Worm (Caenorhabditis elegans) whole organism, L1 larva: ENCODE measurements around the gene ZC155.4.

Experiments
- C16A3.4 ChIP-seq: fragments of 150-350 bp; optimal IDR thresholded peaks from 2 replicates; lab custom pipeline; 2014; ENCODE audit warnings: missing biosample characterization, missing genetic modification characterization
- C34B4.2 ChIP-seq: sonication (generic microtip); optimal IDR thresholded peaks from 2 replicates; lab custom pipeline; 2017; ENCODE audit warnings: mild to moderate bottlenecking, missing genetic modification characterization, missing compliant biosample characterization
- Y116A8C.19 ChIP-seq: sonication (generic microtip); optimal IDR thresholded peaks from 2 replicates; lab custom pipeline; 2016; ENCODE audit warnings: missing compliant biosample characterization, missing genetic modification characterization, borderline replicate concordance
- alr-1 ChIP-seq: fragments of 200-800 bp; sonication (Bioruptor generic); optimal IDR thresholded peaks from 2 replicates; lab custom pipeline; 2018; ENCODE audit warnings: borderline replicate concordance, mild to moderate bottlenecking, missing genetic modification characterization, missing compliant biosample characterization
- aly-2 ChIP-seq: fragments of 150-350 bp; optimal IDR thresholded peaks from 2 replicates; lab custom pipeline; 2014; ENCODE audit warnings: missing biosample characterization, missing genetic modification characterization
- ama-1 ChIP-seq: fragments of 150-350 bp; optimal IDR thresholded peaks from 2 replicates; lab custom pipeline; 2014
- ceh-8 ChIP-seq: fragments of 200-800 bp; sonication (Bioruptor generic); optimal IDR thresholded peaks from 2 replicates; lab custom pipeline; 2018; ENCODE audit warnings: mild to moderate bottlenecking, missing genetic modification characterization, moderate library complexity, missing compliant biosample characterization
- ceh-88 ChIP-seq: fragments of 200-800 bp; sonication (Bioruptor generic); IDR thresholded peaks from 2 replicates; pipeline ENCODE4 v1.3.6; 2022; ENCODE audit warnings: missing genetic modification characterization, missing compliant biosample characterization
- dpl-1 ChIP-seq, 3 experiments: fragments of 150-350 bp in 2 of 3; sonication (generic microtip) in 1 of 3; optimal IDR thresholded peaks; 2 replicates each; lab custom pipeline; 2014 to 2017; ENCODE audit warnings: missing biosample characterization in 3 of 3, missing genetic modification characterization in 3 of 3, missing genetic modification reagents in 3 of 3
- dsc-1 ChIP-seq: sonication (generic microtip); optimal IDR thresholded peaks from 2 replicates; lab custom pipeline; 2016; ENCODE audit warnings: mild to moderate bottlenecking, missing genetic modification characterization, missing compliant biosample characterization
- efl-1 ChIP-seq, 4 experiments: fragments of 150-350 bp; optimal IDR thresholded peaks in 3 of 4; peaks in 1 of 4; 1 replicate in 1 of 4; 2 replicates in 3 of 4; lab custom pipeline; 2014; ENCODE audit warnings: missing biosample characterization in 2 of 4, missing genetic modification characterization in 2 of 4, missing genetic modification reagents in 2 of 4
- egl-27 ChIP-seq, 2 experiments: fragments of 150-350 bp in 1 of 2; sonication (generic microtip); optimal IDR thresholded peaks; 3 replicates each; lab custom pipeline; 2017 to 2018; ENCODE audit warnings: missing biosample characterization in 2 of 2, missing genetic modification characterization in 2 of 2, missing genetic modification reagents in 2 of 2
- elt-2 ChIP-seq: sonication (generic microtip); optimal IDR thresholded peaks from 2 replicates; lab custom pipeline; 2016; ENCODE audit warnings: missing genetic modification characterization, mild to moderate bottlenecking, inconsistent platforms, missing compliant biosample characterization, missing genetic modification reagents
- fos-1 ChIP-seq: fragments of 150-350 bp; optimal IDR thresholded peaks from 2 replicates; lab custom pipeline; 2014; ENCODE audit warnings: missing biosample characterization, missing genetic modification characterization
- grh-1 ChIP-seq: fragments of 200-800 bp; sonication (Bioruptor generic); IDR thresholded peaks from 2 replicates; pipeline ENCODE4 v1.3.6; 2022; ENCODE audit warnings: missing genetic modification reagents, missing genetic modification characterization, missing compliant biosample characterization
- hlh-17 ChIP-seq: fragments of 200-800 bp; sonication (Bioruptor generic); optimal IDR thresholded peaks from 2 replicates; lab custom pipeline; 2018; ENCODE audit warnings: missing genetic modification characterization, mild to moderate bottlenecking, missing compliant biosample characterization, moderate library complexity, borderline replicate concordance
- hlh-4 ChIP-seq: sonication (generic microtip); optimal IDR thresholded peaks from 2 replicates; lab custom pipeline; 2016; ENCODE audit warnings: mild to moderate bottlenecking, missing genetic modification characterization, missing compliant biosample characterization
- hpl-2 ChIP-seq: fragments of 150-350 bp; optimal IDR thresholded peaks from 2 replicates; lab custom pipeline; 2014; ENCODE audit warnings: missing biosample characterization, missing genetic modification reagents, missing genetic modification characterization
- isw-1 ChIP-seq: fragments of 200-800 bp; sonication (Bioruptor generic); IDR thresholded peaks from 2 replicates; pipeline ENCODE4 v1.3.6; 2022; ENCODE audit warnings: missing genetic modification characterization, missing compliant biosample characterization
- jun-1 ChIP-seq: fragments of 150-350 bp; optimal IDR thresholded peaks from 2 replicates; lab custom pipeline; 2014; ENCODE audit warnings: missing biosample characterization, missing genetic modification reagents, missing genetic modification characterization
- lir-3 ChIP-seq: sonication (generic microtip); optimal IDR thresholded peaks from 2 replicates; lab custom pipeline; 2016; ENCODE audit warnings: mild to moderate bottlenecking, missing genetic modification characterization, moderate library complexity, missing compliant biosample characterization; ENCODE audit not compliant: poor library complexity
- lsy-2 ChIP-seq, 2 experiments: fragments of 150-350 bp; optimal IDR thresholded peaks; 2 replicates each; lab custom pipeline; 2014; ENCODE audit warnings: missing biosample characterization in 2 of 2, missing genetic modification characterization in 2 of 2
- mab-9 ChIP-seq: fragments of 200-800 bp; sonication (Bioruptor generic); IDR thresholded peaks from 2 replicates; pipeline ENCODE4 v1.3.6; 2022; ENCODE audit warnings: missing genetic modification reagents, missing genetic modification characterization, missing compliant biosample characterization
- mef-2 ChIP-seq: fragments of 150-350 bp; optimal IDR thresholded peaks from 2 replicates; lab custom pipeline; 2014; ENCODE audit warnings: missing biosample characterization, missing genetic modification characterization
- nhr-19 ChIP-seq: fragments of 200-800 bp; sonication (Bioruptor generic); conservative IDR thresholded peaks from 2 replicates; pipeline ENCODE4 v1.3.6; 2022; ENCODE audit warnings: missing genetic modification characterization, missing compliant biosample characterization
- nhr-20 ChIP-seq: sonication (generic microtip); optimal IDR thresholded peaks from 2 replicates; lab custom pipeline; 2016; ENCODE audit warnings: mild to moderate bottlenecking, missing genetic modification characterization, missing compliant biosample characterization
- nhr-237 ChIP-seq: fragments of 150-350 bp; optimal IDR thresholded peaks from 2 replicates; lab custom pipeline; 2014; ENCODE audit warnings: missing biosample characterization, missing genetic modification characterization
- nhr-47 ChIP-seq: sonication (generic microtip); optimal IDR thresholded peaks from 2 replicates; lab custom pipeline; 2016; ENCODE audit warnings: mild to moderate bottlenecking, missing genetic modification characterization, moderate library complexity, missing compliant biosample characterization
- nhr-71 ChIP-seq: sonication (generic microtip); optimal IDR thresholded peaks from 2 replicates; lab custom pipeline; 2016; ENCODE audit warnings: mild to moderate bottlenecking, missing genetic modification characterization, moderate library complexity, missing compliant biosample characterization
- nhr-76 ChIP-seq: sonication (generic microtip); optimal IDR thresholded peaks from 2 replicates; lab custom pipeline; 2017; ENCODE audit warnings: missing biosample characterization, missing genetic modification characterization
- nhr-85 ChIP-seq: sonication (generic microtip); peaks from one replicate; lab custom pipeline; 2016; ENCODE audit warnings: missing genetic modification characterization, inconsistent platforms, missing compliant biosample characterization
- nhr-90 ChIP-seq: sonication (generic microtip); optimal IDR thresholded peaks from 2 replicates; lab custom pipeline; 2016; ENCODE audit warnings: mild to moderate bottlenecking, missing genetic modification characterization, missing compliant biosample characterization; ENCODE audit not compliant: poor library complexity
- pax-3 ChIP-seq: fragments of 200-800 bp; sonication (Bioruptor generic); optimal IDR thresholded peaks from 2 replicates; lab custom pipeline; 2018; ENCODE audit warnings: mild to moderate bottlenecking, missing genetic modification characterization, moderate library complexity, missing compliant biosample characterization
- rnt-1 ChIP-seq: sonication (generic microtip); optimal IDR thresholded peaks from 2 replicates; lab custom pipeline; 2016; ENCODE audit warnings: mild to moderate bottlenecking, missing genetic modification characterization, moderate library complexity, missing compliant biosample characterization
- skn-1 ChIP-seq: fragments of 150-350 bp; optimal IDR thresholded peaks from 2 replicates; lab custom pipeline; 2014; ENCODE audit warnings: missing biosample characterization, missing genetic modification characterization
- sptf-1 ChIP-seq: fragments of 150-350 bp; optimal IDR thresholded peaks from 2 replicates; lab custom pipeline; 2014; ENCODE audit warnings: missing biosample characterization, missing genetic modification characterization
- sup-37 ChIP-seq: fragments of 200-800 bp; sonication (Bioruptor generic); optimal IDR thresholded peaks from 2 replicates; lab custom pipeline; 2018; ENCODE audit warnings: mild to moderate bottlenecking, missing genetic modification characterization, missing compliant biosample characterization
- tlp-1 ChIP-seq: fragments of 150-350 bp; optimal IDR thresholded peaks from 2 replicates; lab custom pipeline; 2014; ENCODE audit warnings: missing biosample characterization, missing genetic modification characterization
- unc-62 ChIP-seq: fragments of 150-350 bp; optimal IDR thresholded peaks from 2 replicates; lab custom pipeline; 2014; ENCODE audit warnings: missing biosample characterization, missing genetic modification reagents, missing genetic modification characterization
- unc-86 ChIP-seq: sonication (generic microtip); optimal IDR thresholded peaks from 2 replicates; lab custom pipeline; 2016; ENCODE audit warnings: missing genetic modification characterization, missing compliant biosample characterization
- xbp-1 ChIP-seq: sonication (generic microtip); optimal IDR thresholded peaks from 2 replicates; lab custom pipeline; 2016; ENCODE audit warnings: missing genetic modification characterization, missing compliant biosample characterization
- zip-4 ChIP-seq: fragments of 200-800 bp; sonication (Bioruptor generic); optimal IDR thresholded peaks from 2 replicates; lab custom pipeline; 2018; ENCODE audit warnings: mild to moderate bottlenecking, missing genetic modification characterization, moderate library complexity, missing compliant biosample characterization
- ztf-4 ChIP-seq: fragments of 150-350 bp; optimal IDR thresholded peaks from 2 replicates; lab custom pipeline; 2014; ENCODE audit warnings: missing biosample characterization, missing genetic modification characterization

The ZC155.4 gene

ce11 chrIII:5241854-5242253, 26.6 kb upstream of the ZC155.4 start:
- no peak for TF ChIP-seq unc-62 (GFP tag; lab: Kevin White, UChicago)
- TF ChIP-seq efl-1 (optimal IDR thresholded peaks at IDR 0.05; lab: Kevin White, UChicago) = no peak
- TF ChIP-seq efl-1 (GFP tag; optimal IDR thresholded peaks at IDR 0.05 in 1 of 2; lab: Kevin White, UChicago) = peak in 1 of 2 experiments; percentile 77

ce11 chrIII:5236104-5236503, 20.8 kb upstream of the ZC155.4 start, which contains the start of gene prx-10:
prx-10 (plus strand) TSS chrIII:5236404.
- no peak for TF ChIP-seq egl-27 (tag; optimal IDR thresholded peaks at IDR 0.05; lab: Kevin White, UChicago)
- TF ChIP-seq nhr-85 (tag; lab: Kevin White, UChicago) = peak; percentile 33

ce11 chrIII:5234312-5234711, 19.0 kb upstream of the ZC155.4 start, which contains the start of gene mrps-26:
mrps-26 (plus strand) TSS chrIII:5234612.
- TF ChIP-seq hpl-2 (GFP tag; lab: Kevin White, UChicago) = no peak
- TF ChIP-seq Y116A8C.19 (tag; lab: Kevin White, UChicago) = no peak
- TF ChIP-seq tlp-1 (tag; lab: Kevin White, UChicago) = no peak
- TF ChIP-seq nhr-71 (tag; lab: Kevin White, UChicago) = no peak
- TF ChIP-seq nhr-20 (tag; lab: Kevin White, UChicago) = no peak

ce11 chrIII:5233140-5233539, 17.9 kb upstream of the ZC155.4 start:
- TF ChIP-seq skn-1 = no peak
- no peak for TF ChIP-seq sptf-1 (tag; lab: Kevin White, UChicago)
- TF ChIP-seq ztf-4 = no peak
- TF ChIP-seq jun-1 (tag; lab: Kevin White, UChicago) = no peak
- no peak for TF ChIP-seq unc-62 (GFP tag; lab: Kevin White, UChicago)
- TF ChIP-seq C34B4.2 (tag; lab: Kevin White, UChicago) = no peak
- TF ChIP-seq ceh-88 (GFP tag; lab: Robert Waterston, UW) = no peak
- TF ChIP-seq pax-3 (tag; lab: Kevin White, UChicago) = no peak
- TF ChIP-seq nhr-237 (tag; lab: Kevin White, UChicago) = no peak
- no peak for TF ChIP-seq nhr-76 (tag; lab: Kevin White, UChicago)
- TF ChIP-seq alr-1 (tag; lab: Kevin White, UChicago) = no peak
- no peak for TF ChIP-seq mef-2 (tag; lab: Kevin White, UChicago)
- TF ChIP-seq C16A3.4 = no peak
- TF ChIP-seq dpl-1 (GFP tag; optimal IDR thresholded peaks at IDR 0.05; lab: Kevin White, UChicago) = peak in 1 of 3 experiments; percentile 20
- no peak for TF ChIP-seq dsc-1 (tag; lab: Kevin White, UChicago)
- TF ChIP-seq rnt-1 (tag; lab: Kevin White, UChicago) = peak; percentile 15

- peak; percentile 15 for TF ChIP-seq rnt-1 (tag; lab: Kevin White, UChicago)
- TF ChIP-seq sup-37 = peak; percentile 24
- peak; percentile 46 for TF ChIP-seq nhr-47
- no peak for TF ChIP-seq ceh-8
- peak in 1 of 2 experiments; percentile 21 for TF ChIP-seq lsy-2 (tag; optimal IDR thresholded peaks at IDR 0.05; lab: Kevin White, UChicago)
- TF ChIP-seq hlh-17 (GFP tag; lab: Kevin White, UChicago) = no peak
- peak; percentile 37 for TF ChIP-seq zip-4 (GFP tag; lab: Kevin White, UChicago)
- peak; percentile 45 for TF ChIP-seq ztf-4
- peak; percentile 43 for TF ChIP-seq C34B4.2 (tag; lab: Kevin White, UChicago)
- no peak for TF ChIP-seq hlh-4 (tag; lab: Kevin White, UChicago)
- no peak for TF ChIP-seq isw-1 (GFP tag; lab: Robert Waterston, UW)
- peak; percentile 90 for TF ChIP-seq ama-1 (lab: Kevin White, UChicago)
- TF ChIP-seq elt-2 (tag; lab: Kevin White, UChicago) = peak; percentile 31
- peak; percentile 51 for TF ChIP-seq nhr-71 (tag; lab: Kevin White, UChicago)
- no peak for TF ChIP-seq unc-86
- TF ChIP-seq lir-3 (tag; lab: Kevin White, UChicago) = no peak
- peak; percentile 17 for TF ChIP-seq nhr-90 (tag; lab: Kevin White, UChicago)
- TF ChIP-seq fos-1 (tag; lab: Kevin White, UChicago) = peak; percentile 14
- TF ChIP-seq efl-1 (optimal IDR thresholded peaks at IDR 0.05; lab: Kevin White, UChicago) = peak; percentile 21 to 41
- TF ChIP-seq efl-1 (GFP tag; optimal IDR thresholded peaks at IDR 0.05 in 1 of 2; lab: Kevin White, UChicago) = peak in 1 of 2 experiments; percentile 77
- no peak for TF ChIP-seq hpl-2 (GFP tag; lab: Kevin White, UChicago)
- TF ChIP-seq xbp-1 (tag; lab: Kevin White, UChicago) = peak; percentile 3
- TF ChIP-seq grh-1 (GFP tag; lab: Robert Waterston, UW) = no peak
- TF ChIP-seq aly-2 = peak; percentile 92
- TF ChIP-seq nhr-19 (GFP tag; lab: Robert Waterston, UW) = peak; percentile 25; the same call in 1 of the 2 replicates
- TF ChIP-seq nhr-20 (tag; lab: Kevin White, UChicago) = peak; percentile 36
- TF ChIP-seq mab-9 (GFP tag; lab: Robert Waterston, UW) = no peak
These were observed 15.1 kb upstream of the ZC155.4 start, which contains the start of gene prmt-5 for ce11 chrIII:5230415-5230814. prmt-5 (plus strand) TSS chrIII:5230555.
